Fruit fly (Drosophila melanogaster) S2 (cell line): Measurements from ENCODE around the gene CG18477.
"Not testable (repeated sequence)": the region's sequence is repeated elsewhere in the genome, so short reads cannot be mapped to it uniquely, and the experiment has no call there.

Source experiments
- CG8478 ChIP-seq: fragments of >200 bp; optimal IDR thresholded peaks from 2 replicates; lab custom pipeline; 2018
- CTCF ChIP-seq, 2 experiments: fragments of >200 bp; optimal IDR thresholded peaks; 2 replicates each; lab custom pipeline; 2018

- TF ChIP-seq CG8478 (lab: Kevin White, UChicago); CTCF (optimal IDR thresholded peaks at IDR 0.05; lab: Kevin White, UChicago): not testable (repeated sequence)
These were observed 50.2 kb downstream of the CG18477 start, which contains the start of gene CG43924 for dm6 chr2L:15710999-15711398.
